Worm (Caenorhabditis elegans): Measurements from ENCODE around the gene rrp-1.
A peak's percentile ranks its signal among the peaks of the same experiment; 100 is the strongest.

rrp-1 gene

ce11 chrIV:10007758-10008157 is 25.7 kb upstream of the rrp-1 start (continued):
- TF ChIP-seq nhr-111 (GFP tag; optimal IDR thresholded peaks at IDR 0.05) (no peak), hlh-30 (tag; optimal IDR thresholded peaks at IDR 0.05; ENCODE audit: insufficient read depth) (peak; percentile 5), daf-16 (GFP tag; optimal IDR thresholded peaks at IDR 0.05) (no peak), daf-16 (tag; optimal IDR thresholded peaks at IDR 0.05) (peak; percentile 20), T26A8.4 (GFP tag; IDR thresholded peaks at IDR 0.05) (no peak), fkh-10 (GFP tag; optimal IDR thresholded peaks at IDR 0.05) (no peak), madf-9 (GFP tag; conservative IDR thresholded peaks at IDR 0.05) (no peak), dmd-6 (GFP tag; IDR thresholded peaks at IDR 0.05) (no peak), daf-8 (GFP tag; IDR thresholded peaks at IDR 0.05) (no peak), php-3 (GFP tag; IDR thresholded peaks at IDR 0.05) (no peak), hmg-1.1 (GFP tag; IDR thresholded peaks at IDR 0.05) (0 out of 2 replicates have a peak, but pooled peaks have one; percentile 50), vab-7 (GFP tag; IDR thresholded peaks at IDR 0.05) (no peak), snpc-4 (tag; optimal IDR thresholded peaks at IDR 0.05) (no peak), zag-1 (tag; optimal IDR thresholded peaks at IDR 0.05) (no peak), nhr-25 (tag; optimal IDR thresholded peaks at IDR 0.05; ENCODE audit: borderline replicate concordance, insufficient read depth) (no peak), ceh-44 (GFP tag; IDR thresholded peaks at IDR 0.05) (no peak), hlh-11 (tag; optimal IDR thresholded peaks at IDR 0.05) (peak; percentile 50), pha-4 (GFP tag; IDR thresholded peaks at IDR 0.05) (no peak), pha-4 (tag; optimal IDR thresholded peaks at IDR 0.05) (peak; percentile 42), F10B5.3 (tag; optimal IDR thresholded peaks at IDR 0.05) (no peak), dmd-9 (GFP tag; IDR thresholded peaks at IDR 0.05) (no peak), duxl-1 (tag; optimal IDR thresholded peaks at IDR 0.05; ENCODE audit: poor library complexity) (no peak), cey-2 (tag; optimal IDR thresholded peaks at IDR 0.05; ENCODE audit: borderline replicate concordance, insufficient read depth) (no peak), mxl-3 (GFP tag; optimal IDR thresholded peaks at IDR 0.05) (peak; percentile 54), lsy-2 (tag; optimal IDR thresholded peaks at IDR 0.05) (peak in 1 of 2 experiments; percentile 31), lin-1 (GFP tag; IDR thresholded peaks at IDR 0.05) (no peak), aha-1 (tag) (no peak), nhr-77 (tag; optimal IDR thresholded peaks at IDR 0.05) (peak; percentile 5), ceh-82 (tag; optimal IDR thresholded peaks at IDR 0.05) (no peak), F37D6.2 (tag; optimal IDR thresholded peaks at IDR 0.05) (no peak), ceh-62 (tag; optimal IDR thresholded peaks at IDR 0.05) (no peak), mes-2 (tag; optimal IDR thresholded peaks at IDR 0.05; ENCODE audit: poor library complexity, severe bottlenecking) (peak; percentile 30), unc-39 (tag; optimal IDR thresholded peaks at IDR 0.05) (no peak), dve-1 (tag; optimal IDR thresholded peaks at IDR 0.05; ENCODE audit: insufficient read depth) (peak; percentile 46), nhr-28 (tag; optimal IDR thresholded peaks at IDR 0.05) (peak; percentile 74), spr-3 (GFP tag; optimal IDR thresholded peaks at IDR 0.05) (no peak), lim-7 (GFP tag; IDR thresholded peaks at IDR 0.05) (no peak), nhr-10 (tag; optimal IDR thresholded peaks at IDR 0.05) (no peak), lin-29 (GFP tag; IDR thresholded peaks at IDR 0.05) (no peak), mdl-1 (tag; optimal IDR thresholded peaks at IDR 0.05) (peak; percentile 18 to 81), zip-11 (GFP tag; IDR thresholded peaks at IDR 0.05) (no peak), skn-1 (tag; optimal IDR thresholded peaks at IDR 0.05) (no peak), nhr-6 (tag; optimal IDR thresholded peaks at IDR 0.05) (no peak), saeg-2 (GFP tag; IDR thresholded peaks at IDR 0.05) (no peak), nhr-76 (tag; optimal IDR thresholded peaks at IDR 0.05) (no peak), rbr-2 (tag; optimal IDR thresholded peaks at IDR 0.05) (no peak)
